Worm (Caenorhabditis elegans): ENCODE measurements around the gene glb-32.

DNA sequence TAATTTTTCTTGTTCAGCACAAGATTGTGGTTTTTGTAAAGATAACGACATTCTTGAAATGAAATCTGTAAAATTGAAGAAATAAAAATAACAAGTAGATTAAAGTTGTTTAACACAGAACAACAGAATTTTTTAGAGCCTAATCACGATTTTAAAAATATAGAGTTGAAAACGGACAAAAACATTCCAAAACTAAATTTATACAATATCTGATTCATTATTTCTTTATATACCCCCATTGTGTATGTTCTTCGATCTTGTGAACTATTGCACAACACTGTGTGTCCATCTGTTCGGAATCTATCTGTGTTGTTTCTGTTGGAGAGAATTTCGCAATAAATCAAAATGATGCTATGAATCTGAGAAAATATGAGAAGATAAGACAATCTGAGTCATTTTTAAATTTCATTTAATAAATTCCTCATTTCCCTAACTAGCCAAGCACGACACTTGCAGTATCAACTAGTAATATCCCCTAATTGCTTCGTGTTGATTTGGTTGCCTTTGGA is 4.3 kb downstream of the glb-32 start, which contains the start of gene Y58A7A.4:
- no peak for TF ChIP-seq ceh-82 (tag; optimal IDR thresholded peaks at IDR 0.05)
- no peak for TF ChIP-seq nhr-84 (tag; optimal IDR thresholded peaks at IDR 0.05)
- TF ChIP-seq ama-1 (optimal IDR thresholded peaks at IDR 0.05) = no peak
- no peak for TF ChIP-seq nhr-28 (tag; optimal IDR thresholded peaks at IDR 0.05)
